Fruit fly (Drosophila melanogaster) whole organism, embryonic: ENCODE measurements around the gene frj.

Experiments used
- ATbp ChIP-seq: fragments of 200-800 bp; sonication (Bioruptor generic); optimal IDR thresholded peaks from 2 replicates; lab custom pipeline; 2017; ENCODE audit warnings: missing biosample characterization, mild to moderate bottlenecking, missing genetic modification characterization, missing genetic modification reagents
- Ada2b ChIP-seq: fragments of 200-800 bp; sonication (Bioruptor generic); IDR thresholded peaks from 2 replicates; pipeline ENCODE4 v1.3.6; 2022; ENCODE audit warnings: missing biosample characterization, missing genetic modification characterization
- CG10431 ChIP-seq: fragments of 200-800 bp; sonication (Bioruptor generic); optimal IDR thresholded peaks from 3 replicates; lab custom pipeline; 2018; ENCODE audit warnings: missing biosample characterization, mild to moderate bottlenecking, missing genetic modification characterization
- CG10654 ChIP-seq: fragments of 200-800 bp; sonication (Bioruptor generic); optimal IDR thresholded peaks from 2 replicates; lab custom pipeline; 2016; ENCODE audit warnings: missing biosample characterization, missing genetic modification characterization
- CG10959 ChIP-seq: fragments of 200-800 bp; sonication (Bioruptor generic); IDR thresholded peaks from 2 replicates; pipeline ENCODE4 v1.3.6; 2022; ENCODE audit warnings: missing biosample characterization, missing genetic modification characterization
- CG11504 ChIP-seq: fragments of 200-800 bp; sonication (Bioruptor generic); optimal IDR thresholded peaks from 3 replicates; lab custom pipeline; 2019; ENCODE audit warnings: missing biosample characterization, mild to moderate bottlenecking, missing genetic modification characterization, moderate library complexity
- CG12071 ChIP-seq: fragments of 200-800 bp; sonication (Bioruptor generic); optimal IDR thresholded peaks from 3 replicates; lab custom pipeline; 2018; ENCODE audit warnings: missing biosample characterization, mild to moderate bottlenecking, missing genetic modification characterization
- CG1233 ChIP-seq: fragments of 200-800 bp; sonication (Bioruptor generic); optimal IDR thresholded peaks from 4 replicates; lab custom pipeline; 2018; ENCODE audit warnings: missing biosample characterization, mild to moderate bottlenecking, missing genetic modification characterization
- CG12659 ChIP-seq: fragments of 200-800 bp; sonication (Bioruptor generic); optimal IDR thresholded peaks from 3 replicates; lab custom pipeline; 2017; ENCODE audit warnings: mild to moderate bottlenecking, missing biosample characterization, missing genetic modification reagents, missing genetic modification characterization
- CG15011 ChIP-seq: fragments of 200-800 bp; sonication (Bioruptor generic); optimal IDR thresholded peaks from 3 replicates; lab custom pipeline; 2018; ENCODE audit warnings: missing biosample characterization, mild to moderate bottlenecking, missing genetic modification characterization
- CG15696 ChIP-seq: fragments of 200-800 bp; sonication (Bioruptor generic); optimal IDR thresholded peaks from 2 replicates; lab custom pipeline; 2019; ENCODE audit warnings: missing biosample characterization, mild to moderate bottlenecking, missing genetic modification characterization, moderate library complexity
- CG16779 ChIP-seq: fragments of 200-800 bp; sonication (Bioruptor generic); IDR thresholded peaks from 2 replicates; pipeline ENCODE4 v1.3.6; 2022; ENCODE audit warnings: missing biosample characterization, missing genetic modification characterization
- CG17568 ChIP-seq: fragments of 200-800 bp; sonication (Bioruptor generic); optimal IDR thresholded peaks from 2 replicates; lab custom pipeline; 2018; ENCODE audit warnings: missing biosample characterization, mild to moderate bottlenecking, missing genetic modification characterization, moderate library complexity
- CG17802 ChIP-seq: fragments of 200-800 bp; sonication (Bioruptor generic); optimal IDR thresholded peaks from 2 replicates; lab custom pipeline; 2018; ENCODE audit warnings: missing biosample characterization, mild to moderate bottlenecking, missing genetic modification characterization, moderate library complexity
- CG17912 ChIP-seq: fragments of 200-800 bp; sonication (Bioruptor generic); optimal IDR thresholded peaks from 2 replicates; lab custom pipeline; 2018; ENCODE audit warnings: missing biosample characterization, mild to moderate bottlenecking, missing genetic modification characterization
- CG18619 ChIP-seq: fragments of 200-800 bp; sonication (Bioruptor generic); optimal IDR thresholded peaks from 3 replicates; lab custom pipeline; 2017; ENCODE audit warnings: missing biosample characterization, mild to moderate bottlenecking, missing genetic modification characterization
- CG2116 ChIP-seq: fragments of 200-800 bp; sonication (Bioruptor generic); optimal IDR thresholded peaks from 3 replicates; lab custom pipeline; 2018; ENCODE audit warnings: missing biosample characterization, mild to moderate bottlenecking, missing genetic modification characterization
- CG2678 ChIP-seq: fragments of 200-800 bp; sonication (Bioruptor generic); optimal IDR thresholded peaks from 3 replicates; lab custom pipeline; 2019; ENCODE audit warnings: missing biosample characterization, mild to moderate bottlenecking, missing genetic modification characterization, moderate library complexity
- CG2875 ChIP-seq: fragments of 200-800 bp; sonication (Bioruptor generic); optimal IDR thresholded peaks from 2 replicates; lab custom pipeline; 2017; ENCODE audit warnings: missing biosample characterization, mild to moderate bottlenecking, missing genetic modification characterization, missing genetic modification reagents
- CG31224 ChIP-seq: fragments of 200-800 bp; sonication (Bioruptor generic); IDR thresholded peaks from 2 replicates; pipeline ENCODE4 v1.3.6; 2022; ENCODE audit warnings: missing biosample characterization, missing genetic modification characterization
- CG34224 ChIP-seq: fragments of 200-800 bp; sonication (Bioruptor generic); IDR thresholded peaks from 3 replicates; pipeline ENCODE4 v1.3.6; 2022; ENCODE audit warnings: missing biosample characterization, missing genetic modification characterization; ENCODE audit not compliant: partially characterized antibody
- CG3838 ChIP-seq: fragments of 200-800 bp; sonication (Bioruptor generic); optimal IDR thresholded peaks from 3 replicates; lab custom pipeline; 2016; ENCODE audit warnings: missing biosample characterization, missing genetic modification characterization
- CG6854 ChIP-seq: fragments of 200-800 bp; sonication (Bioruptor generic); optimal IDR thresholded peaks from 3 replicates; lab custom pipeline; 2017; ENCODE audit warnings: missing biosample characterization, mild to moderate bottlenecking, missing genetic modification characterization
- CG8944 ChIP-seq: fragments of 200-800 bp; sonication (Bioruptor generic); optimal IDR thresholded peaks from 3 replicates; lab custom pipeline; 2016; ENCODE audit warnings: missing biosample characterization, missing genetic modification characterization
- CG9609 ChIP-seq: fragments of 200-800 bp; sonication (Bioruptor generic); optimal IDR thresholded peaks from 3 replicates; lab custom pipeline; 2016; ENCODE audit warnings: missing biosample characterization, missing genetic modification characterization
- Camta ChIP-seq: fragments of 200-800 bp; sonication (Bioruptor generic); optimal IDR thresholded peaks from 2 replicates; lab custom pipeline; 2016; ENCODE audit warnings: missing biosample characterization, missing genetic modification characterization
- D ChIP-seq, 2 experiments: fragments of 200-800 bp in 1 of 2; fragments of >200 bp in 1 of 2; sonication (Bioruptor generic) in 1 of 2; optimal IDR thresholded peaks; 2 replicates in 1 of 2; 3 replicates in 1 of 2; lab custom pipeline; 2017; ENCODE audit warnings: mild to moderate bottlenecking in 1 of 2, missing biosample characterization in 1 of 2, missing genetic modification characterization in 1 of 2, missing genetic modification reagents in 1 of 2
- MTF-1 ChIP-seq: fragments of 200-800 bp; sonication (Bioruptor generic); optimal IDR thresholded peaks from 2 replicates; lab custom pipeline; 2018; ENCODE audit warnings: missing biosample characterization, mild to moderate bottlenecking, missing genetic modification characterization, borderline replicate concordance
- NC2β ChIP-seq: fragments of 200-800 bp; sonication (Bioruptor generic); optimal IDR thresholded peaks from 2 replicates; lab custom pipeline; 2016; ENCODE audit warnings: missing biosample characterization, missing genetic modification characterization
- Nf-YA ChIP-seq: fragments of 200-800 bp; sonication (Bioruptor generic); IDR thresholded peaks from 2 replicates; pipeline ENCODE4 v1.3.6; 2022; ENCODE audit warnings: missing biosample characterization, missing genetic modification characterization
- Sry-β ChIP-seq: fragments of 200-800 bp; sonication (Bioruptor generic); optimal IDR thresholded peaks from 2 replicates; lab custom pipeline; 2018; ENCODE audit warnings: missing biosample characterization, mild to moderate bottlenecking, missing genetic modification characterization, moderate library complexity
- Trl ChIP-seq, 3 experiments: fragments of >200 bp in 2 of 3; fragments of 200-800 bp in 1 of 3; sonication (Bioruptor generic) in 1 of 3; optimal IDR thresholded peaks; 2 replicates in 1 of 3; 3 replicates in 2 of 3; lab custom pipeline; 2016 to 2017; ENCODE audit warnings: missing biosample characterization in 1 of 3, missing genetic modification characterization in 1 of 3
- ac ChIP-seq: fragments of 200-800 bp; sonication (Bioruptor generic); optimal IDR thresholded peaks from 3 replicates; lab custom pipeline; 2017; ENCODE audit warnings: missing biosample characterization, mild to moderate bottlenecking, missing genetic modification characterization
- ara ChIP-seq: fragments of 200-800 bp; sonication (Bioruptor generic); IDR thresholded peaks from 2 replicates; pipeline ENCODE4 v1.3.6; 2022; ENCODE audit warnings: missing biosample characterization, missing genetic modification characterization
- da ChIP-seq: fragments of 200-800 bp; sonication (Bioruptor generic); optimal IDR thresholded peaks from 2 replicates; lab custom pipeline; 2016; ENCODE audit warnings: missing biosample characterization, missing genetic modification characterization
- dmrt99B ChIP-seq: fragments of 200-800 bp; sonication (Bioruptor generic); optimal IDR thresholded peaks from 2 replicates; lab custom pipeline; 2018; ENCODE audit warnings: missing biosample characterization, mild to moderate bottlenecking, missing genetic modification characterization, moderate library complexity
- gsb-n ChIP-seq: fragments of 200-800 bp; sonication (Bioruptor generic); optimal IDR thresholded peaks from 3 replicates; lab custom pipeline; 2018; ENCODE audit warnings: missing biosample characterization, mild to moderate bottlenecking, missing genetic modification characterization
- h ChIP-seq: fragments of >200 bp; optimal IDR thresholded peaks from 2 replicates; lab custom pipeline; 2017
- jing ChIP-seq: fragments of 200-800 bp; sonication (Bioruptor generic); optimal IDR thresholded peaks from 2 replicates; lab custom pipeline; 2018; ENCODE audit warnings: missing biosample characterization, mild to moderate bottlenecking, missing genetic modification characterization
- ken ChIP-seq: fragments of 200-800 bp; sonication (Bioruptor generic); IDR thresholded peaks from 3 replicates; pipeline ENCODE4 v1.3.6; 2022; ENCODE audit warnings: missing biosample characterization, missing genetic modification characterization
- lab ChIP-seq: fragments of 200-800 bp; sonication (Bioruptor generic); optimal IDR thresholded peaks from 3 replicates; lab custom pipeline; 2017; ENCODE audit warnings: missing biosample characterization, missing genetic modification characterization, mild to moderate bottlenecking, moderate library complexity, missing genetic modification reagents
- mam ChIP-seq: fragments of 200-800 bp; sonication (Bioruptor generic); optimal IDR thresholded peaks from 3 replicates; lab custom pipeline; 2016; ENCODE audit warnings: missing biosample characterization, missing genetic modification characterization
- mld ChIP-seq: fragments of 200-800 bp; sonication (Bioruptor generic); IDR thresholded peaks from 3 replicates; pipeline ENCODE4 v1.3.6; 2022; ENCODE audit warnings: missing biosample characterization, missing genetic modification characterization; ENCODE audit not compliant: partially characterized antibody
- pb ChIP-seq: fragments of 200-800 bp; sonication (Bioruptor generic); optimal IDR thresholded peaks from 3 replicates; lab custom pipeline; 2016; ENCODE audit warnings: missing biosample characterization, missing genetic modification characterization
- pho ChIP-seq: fragments of 200-800 bp; sonication (Bioruptor generic); optimal IDR thresholded peaks from 2 replicates; lab custom pipeline; 2016; ENCODE audit warnings: missing biosample characterization, missing genetic modification characterization
- pzg ChIP-seq: fragments of 200-800 bp; sonication (Bioruptor generic); optimal IDR thresholded peaks from 3 replicates; lab custom pipeline; 2018; ENCODE audit warnings: missing biosample characterization, mild to moderate bottlenecking, missing genetic modification characterization, moderate library complexity
- ranshi ChIP-seq: fragments of 200-800 bp; sonication (Bioruptor generic); IDR thresholded peaks from 2 replicates; pipeline ENCODE4 v1.3.6; 2022; ENCODE audit warnings: missing biosample characterization, missing genetic modification characterization
- wdn ChIP-seq: fragments of 200-800 bp; sonication (Bioruptor generic); IDR thresholded peaks from 2 replicates; pipeline ENCODE4 v1.3.6; 2022; ENCODE audit warnings: missing biosample characterization, missing genetic modification characterization
- zen ChIP-seq: fragments of 200-800 bp; sonication (Bioruptor generic); optimal IDR thresholded peaks from 3 replicates; lab custom pipeline; 2018; ENCODE audit warnings: missing biosample characterization, mild to moderate bottlenecking, missing genetic modification characterization, moderate library complexity
- zen2 ChIP-seq: fragments of 200-800 bp; sonication (Bioruptor generic); IDR thresholded peaks from 3 replicates; pipeline ENCODE4 v1.3.6; 2022; ENCODE audit warnings: missing biosample characterization, missing genetic modification characterization; ENCODE audit not compliant: partially characterized antibody

frj gene

dm6 chr2L:6461497-6461896 lies 5.6 kb downstream of the frj start (continued):
- TF ChIP-seq CG2678 (tag; lab: Kevin White, UChicago) (peak; percentile 57), jing (GFP tag; lab: Kevin White, UChicago) (no peak), lab (GFP tag; lab: Kevin White, UChicago) (peak; percentile 72), CG17912 (no peak), da (GFP tag; lab: Kevin White, UChicago) (no peak), ranshi (no peak), CG2116 (GFP tag; lab: Kevin White, UChicago) (no peak), wdn (GFP tag; lab: Robert Waterston, UW) (no peak), CG1233 (GFP tag; lab: Kevin White, UChicago) (peak; percentile 7), D (optimal IDR thresholded peaks at IDR 0.05; lab: Kevin White, UChicago) (no peak), D (GFP tag; optimal IDR thresholded peaks at IDR 0.05; lab: Kevin White, UChicago) (peak; percentile 50), zen2 (GFP tag; lab: Robert Waterston, UW) (no peak), CG12659 (GFP tag; lab: Kevin White, UChicago) (peak; percentile 18), CG8944 (GFP tag; lab: Kevin White, UChicago) (no peak), pzg (GFP tag; lab: Kevin White, UChicago) (no peak), h (no peak), zen (tag; lab: Kevin White, UChicago) (no peak), Nf-YA (GFP tag; lab: Robert Waterston, UW) (0 out of 2 replicates have a peak, but pooled peaks have one; percentile 16), Camta (no peak), CG15696 (tag; lab: Kevin White, UChicago) (no peak), ken (GFP tag; lab: Robert Waterston, UW) (no peak), mld (no peak), CG11504 (tag; lab: Kevin White, UChicago) (peak; percentile 46), Ada2b (GFP tag; lab: Robert Waterston, UW) (no peak), pb (GFP tag; lab: Kevin White, UChicago) (no peak), ATbp (GFP tag; lab: Kevin White, UChicago) (peak; percentile 77), CG15011 (GFP tag; lab: Kevin White, UChicago) (no peak), CG6854 (peak; percentile 35), CG18619 (GFP tag; lab: Kevin White, UChicago) (no peak), ac (no peak), CG17568 (GFP tag; lab: Kevin White, UChicago) (peak; percentile 54), CG34224 (GFP tag; lab: Robert Waterston, UW) (no peak), Trl (optimal IDR thresholded peaks at IDR 0.05; lab: Kevin White, UChicago) (no peak), Trl (GFP tag; optimal IDR thresholded peaks at IDR 0.05; lab: Kevin White, UChicago) (no peak), Sry-β (peak; percentile 18), MTF-1 (GFP tag; lab: Kevin White, UChicago) (peak; percentile 50), CG10431 (peak; percentile 35), CG9609 (GFP tag; lab: Kevin White, UChicago) (no peak), CG2875 (peak; percentile 71), CG3838 (GFP tag; lab: Kevin White, UChicago) (no peak), NC2β (GFP tag; lab: Kevin White, UChicago) (no peak), CG10959 (GFP tag; lab: Robert Waterston, UW) (no peak), CG12071 (GFP tag; lab: Kevin White, UChicago) (peak; percentile 75), CG17802 (no peak), gsb-n (tag; lab: Kevin White, UChicago) (peak; percentile 32), CG16779 (no peak), mam (no peak), pho (no peak), dmrt99B (tag; lab: Kevin White, UChicago) (peak; percentile 32), CG10654 (GFP tag; lab: Kevin White, UChicago) (peak; percentile 8), ara (GFP tag; lab: Robert Waterston, UW) (0 out of 2 replicates have a peak, but pooled peaks have one; percentile 4), CG31224 (GFP tag; lab: Robert Waterston, UW) (no peak)
